Worm (Caenorhabditis elegans) whole organism, L3 larva: ENCODE measurements around the gene Y43F8B.13.

Source experiments
- fos-1 ChIP-seq: fragments of 150-350 bp; optimal IDR thresholded peaks from 2 replicates; lab custom pipeline; 2014; ENCODE audit warnings: missing biosample characterization, missing genetic modification characterization
- nhr-12 ChIP-seq: fragments of 150-350 bp; optimal IDR thresholded peaks from 2 replicates; lab custom pipeline; 2014; ENCODE audit warnings: missing biosample characterization, missing genetic modification characterization

- TF ChIP-seq fos-1 (tag; lab: Kevin White, UChicago) (no peak), nhr-12 (no peak)
These were observed 45.1 kb upstream of the Y43F8B.13 start, which contains the start of gene C25F9.5 for ce11 chrV:19410663-19411062.
